Fruit fly (Drosophila melanogaster): Measurements from ENCODE around the gene trh.

Gene trh

DNA sequence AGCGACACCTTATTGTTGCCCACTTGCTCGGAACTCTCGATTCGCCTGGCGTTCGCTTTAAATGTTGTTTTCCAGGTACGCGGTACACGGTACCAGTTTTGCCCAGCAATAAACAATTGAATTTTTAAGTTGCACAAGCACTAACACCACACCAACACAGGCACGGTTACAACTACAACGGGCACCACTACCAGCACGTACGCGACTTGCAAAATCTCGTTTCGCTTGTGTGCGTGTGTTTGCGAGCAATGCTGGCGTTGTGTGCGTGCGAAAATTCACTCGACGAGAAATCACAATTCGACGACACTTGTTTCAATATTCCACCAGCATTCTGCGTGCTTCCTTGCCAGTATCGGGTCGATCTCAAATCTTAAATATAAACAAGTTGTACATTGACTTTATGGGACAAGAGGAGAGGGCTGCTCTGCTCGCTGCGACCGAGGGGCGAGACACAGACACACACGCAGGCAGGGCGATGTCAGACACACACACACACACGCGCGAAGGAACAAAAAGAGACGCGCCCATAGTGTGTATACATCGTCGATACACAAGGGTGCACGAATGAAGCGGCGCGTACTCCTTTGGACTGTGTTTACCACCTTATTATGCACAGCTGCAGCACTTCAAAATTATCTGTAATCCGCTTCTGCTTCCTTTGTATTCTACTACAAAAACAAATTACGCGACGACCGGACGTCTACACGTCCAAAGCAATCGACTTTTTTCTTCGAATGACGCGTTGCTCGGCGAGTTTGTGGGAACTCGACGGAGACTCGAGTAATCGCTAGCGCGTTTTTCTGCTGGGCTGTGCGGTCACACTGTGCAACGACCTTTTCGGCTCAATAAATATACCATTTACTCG lies 73.1 kb downstream of the trh start, which contains the start of gene fwd (continued):
- 0 out of 3 replicates have a peak, but pooled peaks have one; percentile 12 for TF ChIP-seq zfh1 (GFP tag; IDR thresholded peaks at IDR 0.05)
- no peak for TF ChIP-seq CG4820 (GFP tag; optimal IDR thresholded peaks at IDR 0.05)
- no peak for TF ChIP-seq CG17802 (tag; optimal IDR thresholded peaks at IDR 0.05)
- TF ChIP-seq D19A (tag; optimal IDR thresholded peaks at IDR 0.05), result peak; percentile 36
- TF ChIP-seq CG9797 (GFP tag; optimal IDR thresholded peaks at IDR 0.05), result peak; percentile 98
- TF ChIP-seq caup (GFP tag; optimal IDR thresholded peaks at IDR 0.05; ENCODE audit: severe bottlenecking), result peak; percentile 59
- no peak for TF ChIP-seq dimm (GFP tag; IDR thresholded peaks at IDR 0.05)
- TF ChIP-seq B-H2 (GFP tag; optimal IDR thresholded peaks at IDR 0.05), result peak; percentile 39
- TF ChIP-seq grau (tag; optimal IDR thresholded peaks at IDR 0.05), result peak; percentile 46
- TF ChIP-seq CG42726 (GFP tag; IDR thresholded peaks at IDR 0.05; ENCODE audit: partially characterized antibody), result peak; percentile 74
- TF ChIP-seq CG15269 (tag; optimal IDR thresholded peaks at IDR 0.05), result peak; percentile 29
- peak; percentile 78 for TF ChIP-seq Lhr (GFP tag; optimal IDR thresholded peaks at IDR 0.05)
- peak in 1 of 2 experiments; percentile 57 for TF ChIP-seq Hr78 (GFP tag; optimal IDR thresholded peaks at IDR 0.05)
- TF ChIP-seq C15 (GFP tag; IDR thresholded peaks at IDR 0.05), result no peak
- TF ChIP-seq CG34422 (GFP tag; IDR thresholded peaks at IDR 0.05), result peak; percentile 72; the same call in 1 of the 3 replicates
- TF ChIP-seq CG17912 (GFP tag; optimal IDR thresholded peaks at IDR 0.05), result peak; percentile 6
- TF ChIP-seq CG11504 (tag; optimal IDR thresholded peaks at IDR 0.05), result no peak
- peak; percentile 8 for TF ChIP-seq Fer3 (tag; optimal IDR thresholded peaks at IDR 0.05)
- no peak for TF ChIP-seq CG6254 (GFP tag; optimal IDR thresholded peaks at IDR 0.05)
- TF ChIP-seq GATAe (GFP tag; conservative IDR thresholded peaks at IDR 0.05), result no peak
- TF ChIP-seq Dek (tag; optimal IDR thresholded peaks at IDR 0.05), result peak; percentile 12
- TF ChIP-seq Hey (tag; optimal IDR thresholded peaks at IDR 0.05), result no peak
- TF ChIP-seq HLHmδ (GFP tag; optimal IDR thresholded peaks at IDR 0.05), result peak; percentile 33
- TF ChIP-seq ewg (GFP tag; optimal IDR thresholded peaks at IDR 0.05), result peak; percentile 59
- peak; percentile 24; the same call in 1 of the 2 replicates for TF ChIP-seq sna (GFP tag; IDR thresholded peaks at IDR 0.05; ENCODE audit: partially characterized antibody)
- TF ChIP-seq nom (GFP tag; optimal IDR thresholded peaks at IDR 0.05), result peak; percentile 31
- TF ChIP-seq CG3407 (GFP tag; optimal IDR thresholded peaks at IDR 0.05), result peak; percentile 11
- TF ChIP-seq CG2875 (GFP tag; optimal IDR thresholded peaks at IDR 0.05), result peak; percentile 22
- peak; percentile 44 for TF ChIP-seq Max (GFP tag; optimal IDR thresholded peaks at IDR 0.05)
- peak; percentile 89 for TF ChIP-seq rib (GFP tag; IDR thresholded peaks at IDR 0.05)
- TF ChIP-seq Poxn (GFP tag; IDR thresholded peaks at IDR 0.05), result no peak
- TF ChIP-seq onecut (GFP tag; IDR thresholded peaks at IDR 0.05), result peak; percentile 74
- TF ChIP-seq CG34376 (GFP tag; optimal IDR thresholded peaks at IDR 0.05), result peak; percentile 21
- TF ChIP-seq BtbVII (GFP tag; optimal IDR thresholded peaks at IDR 0.05), result peak; percentile 73
- peak; percentile 56 for TF ChIP-seq ftz-f1 (GFP tag; optimal IDR thresholded peaks at IDR 0.05)
- TF ChIP-seq Eip74EF (GFP tag; optimal IDR thresholded peaks at IDR 0.05), result no peak
- peak; percentile 28 for TF ChIP-seq CG7987 (GFP tag; optimal IDR thresholded peaks at IDR 0.05)
- peak; percentile 26 for TF ChIP-seq pb (GFP tag; optimal IDR thresholded peaks at IDR 0.05)
- TF ChIP-seq shn (GFP tag; optimal IDR thresholded peaks at IDR 0.05), result peak; percentile 24
- TF ChIP-seq CG1529 (GFP tag; optimal IDR thresholded peaks at IDR 0.05), result no peak
- peak; percentile 90 for TF ChIP-seq Jarid2 (GFP tag; optimal IDR thresholded peaks at IDR 0.05)
- peak; percentile 32 for TF ChIP-seq ERR (GFP tag; optimal IDR thresholded peaks at IDR 0.05)
- peak; percentile 26 for TF ChIP-seq NfI (GFP tag; optimal IDR thresholded peaks at IDR 0.05)
- peak; percentile 67 for TF ChIP-seq stwl (tag; optimal IDR thresholded peaks at IDR 0.05)
- TF ChIP-seq Dbx (GFP tag; IDR thresholded peaks at IDR 0.05), result peak; percentile 40; the same call in 1 of the 3 replicates
- TF ChIP-seq CG8388 (GFP tag; optimal IDR thresholded peaks at IDR 0.05), result no peak
- TF ChIP-seq ssp (GFP tag; IDR thresholded peaks at IDR 0.05), result peak; percentile 15; the same call in 1 of the 2 replicates
